Fruit fly (Drosophila melanogaster) whole organism, embryonic: ENCODE results near the gene Calr.

Source experiments
- Asciz ChIP-seq: fragments of 200-800 bp; sonication (Bioruptor generic); optimal IDR thresholded peaks from 2 replicates; lab custom pipeline; 2017; ENCODE audit warnings: missing biosample characterization, mild to moderate bottlenecking, missing genetic modification characterization, missing genetic modification reagents
- B-H1 ChIP-seq: fragments of 200-800 bp; sonication (Bioruptor generic); IDR thresholded peaks from 3 replicates; pipeline ENCODE4 v1.3.6; 2022; ENCODE audit warnings: missing biosample characterization, missing genetic modification characterization
- Bteb2 ChIP-seq: fragments of 200-800 bp; sonication (Bioruptor generic); optimal IDR thresholded peaks from 2 replicates; lab custom pipeline; 2016; ENCODE audit warnings: missing biosample characterization, missing genetic modification characterization
- CG1024 ChIP-seq: fragments of 200-800 bp; sonication (Bioruptor generic); IDR thresholded peaks from 2 replicates; pipeline ENCODE4 v1.3.6; 2022; ENCODE audit warnings: missing biosample characterization, missing genetic modification characterization
- CG10267 ChIP-seq: fragments of 200-800 bp; sonication (Bioruptor generic); optimal IDR thresholded peaks from 2 replicates; lab custom pipeline; 2018; ENCODE audit warnings: missing biosample characterization, mild to moderate bottlenecking, missing genetic modification characterization, moderate library complexity
- CG11093 ChIP-seq: fragments of 200-800 bp; sonication (Bioruptor generic); IDR thresholded peaks from 3 replicates; pipeline ENCODE4 v1.3.6; 2022; ENCODE audit warnings: missing biosample characterization, missing genetic modification characterization
- CG12104 ChIP-seq: fragments of 200-800 bp; sonication (Bioruptor generic); optimal IDR thresholded peaks from 3 replicates; lab custom pipeline; 2016; ENCODE audit warnings: missing biosample characterization, missing genetic modification characterization
- CG14667 ChIP-seq: fragments of 200-800 bp; sonication (Bioruptor generic); IDR thresholded peaks from 2 replicates; pipeline ENCODE4 v1.3.6; 2022; ENCODE audit warnings: missing biosample characterization, missing genetic modification characterization
- CG15601 ChIP-seq: fragments of 200-800 bp; sonication (Bioruptor generic); optimal IDR thresholded peaks from 3 replicates; lab custom pipeline; 2019; ENCODE audit warnings: missing biosample characterization, mild to moderate bottlenecking, missing genetic modification characterization, moderate library complexity
- CG17186 ChIP-seq: fragments of 200-800 bp; sonication (Bioruptor generic); optimal IDR thresholded peaks from 3 replicates; lab custom pipeline; 2017; ENCODE audit warnings: missing biosample characterization, missing genetic modification reagents, missing genetic modification characterization
- CG17359 ChIP-seq: fragments of 200-800 bp; sonication (Bioruptor generic); optimal IDR thresholded peaks from 3 replicates; lab custom pipeline; 2018; ENCODE audit warnings: missing biosample characterization, mild to moderate bottlenecking, missing genetic modification characterization, moderate library complexity
- CG30020 ChIP-seq: fragments of 200-800 bp; optimal IDR thresholded peaks from 2 replicates; lab custom pipeline; 2019; ENCODE audit warnings: missing biosample characterization, mild to moderate bottlenecking, missing genetic modification characterization, moderate library complexity
- CG4282 ChIP-seq: fragments of 200-800 bp; sonication (Bioruptor generic); optimal IDR thresholded peaks from 2 replicates; lab custom pipeline; 2016; ENCODE audit warnings: missing biosample characterization, missing genetic modification characterization
- CG4424 ChIP-seq: fragments of 200-800 bp; sonication (Bioruptor generic); optimal IDR thresholded peaks from 3 replicates; lab custom pipeline; 2016; ENCODE audit warnings: missing biosample characterization, missing genetic modification characterization
- CG6175 ChIP-seq: fragments of 200-800 bp; sonication (Bioruptor generic); IDR thresholded peaks from 3 replicates; pipeline ENCODE4 v1.3.6; 2022; ENCODE audit warnings: missing biosample characterization, missing genetic modification characterization
- CG8924 ChIP-seq: fragments of 200-800 bp; optimal IDR thresholded peaks from 3 replicates; lab custom pipeline; 2019; ENCODE audit warnings: missing biosample characterization, mild to moderate bottlenecking, missing genetic modification characterization, moderate library complexity
- CG9727 ChIP-seq: fragments of 200-800 bp; sonication (Bioruptor generic); optimal IDR thresholded peaks from 3 replicates; lab custom pipeline; 2017; ENCODE audit warnings: missing biosample characterization, mild to moderate bottlenecking, missing genetic modification characterization
- CG9797 ChIP-seq: fragments of 200-800 bp; sonication (Bioruptor generic); optimal IDR thresholded peaks from 3 replicates; lab custom pipeline; 2018; ENCODE audit warnings: missing biosample characterization, mild to moderate bottlenecking, missing genetic modification characterization
- Camta ChIP-seq: fragments of 200-800 bp; sonication (Bioruptor generic); optimal IDR thresholded peaks from 2 replicates; lab custom pipeline; 2016; ENCODE audit warnings: missing biosample characterization, missing genetic modification characterization
- CrebB ChIP-seq: fragments of 200-800 bp; sonication (Bioruptor generic); optimal IDR thresholded peaks from 3 replicates; lab custom pipeline; 2018; ENCODE audit warnings: missing biosample characterization, mild to moderate bottlenecking, missing genetic modification characterization
- Dip2 ChIP-seq: fragments of 200-800 bp; sonication (Bioruptor generic); IDR thresholded peaks from 2 replicates; pipeline ENCODE4 v1.3.6; 2022; ENCODE audit warnings: missing biosample characterization, missing genetic modification characterization
- Dll ChIP-seq: fragments of 200-800 bp; sonication (Bioruptor generic); IDR thresholded peaks from 4 replicates; pipeline ENCODE4 v1.3.6; 2022; ENCODE audit warnings: missing biosample characterization, missing genetic modification characterization; ENCODE audit not compliant: partially characterized antibody
- E2f2 ChIP-seq: fragments of 200-800 bp; sonication (Bioruptor generic); IDR thresholded peaks from 2 replicates; pipeline ENCODE4 v1.3.6; 2022; ENCODE audit warnings: missing biosample characterization, missing genetic modification characterization
- Fer2 ChIP-seq: fragments of 200-800 bp; sonication (Bioruptor generic); optimal IDR thresholded peaks from 2 replicates; lab custom pipeline; 2018; ENCODE audit warnings: missing biosample characterization, mild to moderate bottlenecking, missing genetic modification characterization, moderate library complexity
- Kr ChIP-seq: fragments of 200-800 bp; sonication (Bioruptor generic); optimal IDR thresholded peaks from 2 replicates; lab custom pipeline; 2017; ENCODE audit warnings: missing biosample characterization, mild to moderate bottlenecking, missing genetic modification characterization
- Med ChIP-seq: fragments of 200-800 bp; sonication (Bioruptor generic); peaks from one replicate; lab custom pipeline; 2016; ENCODE audit warnings: missing biosample characterization, missing genetic modification characterization, mild to moderate bottlenecking, inconsistent platforms, moderate library complexity
- NC2α ChIP-seq: fragments of 200-800 bp; sonication (Bioruptor generic); optimal IDR thresholded peaks from 2 replicates; lab custom pipeline; 2016; ENCODE audit warnings: missing biosample characterization, missing genetic modification characterization
- PHDP ChIP-seq: fragments of 200-800 bp; sonication (Bioruptor generic); optimal IDR thresholded peaks from 3 replicates; lab custom pipeline; 2018; ENCODE audit warnings: missing biosample characterization, mild to moderate bottlenecking, missing genetic modification characterization, moderate library complexity
- Rx ChIP-seq: fragments of 200-800 bp; sonication (Bioruptor generic); IDR thresholded peaks from 2 replicates; pipeline ENCODE4 v1.3.6; 2022; ENCODE audit warnings: missing biosample characterization, missing genetic modification characterization
- Sry-β ChIP-seq: fragments of 200-800 bp; sonication (Bioruptor generic); optimal IDR thresholded peaks from 2 replicates; lab custom pipeline; 2018; ENCODE audit warnings: missing biosample characterization, mild to moderate bottlenecking, missing genetic modification characterization, moderate library complexity
- TFAM ChIP-seq: fragments of 200-800 bp; sonication (Bioruptor generic); optimal IDR thresholded peaks from 2 replicates; lab custom pipeline; 2017; ENCODE audit warnings: missing biosample characterization, missing genetic modification characterization, inconsistent platforms
- Tbp ChIP-seq: fragments of >200 bp; optimal IDR thresholded peaks from 2 replicates; lab custom pipeline; 2018; ENCODE audit warnings: missing biosample characterization, missing genetic modification characterization
- ara ChIP-seq: fragments of 200-800 bp; sonication (Bioruptor generic); IDR thresholded peaks from 2 replicates; pipeline ENCODE4 v1.3.6; 2022; ENCODE audit warnings: missing biosample characterization, missing genetic modification characterization
- chif ChIP-seq, 2 experiments: fragments of 200-800 bp; sonication (Bioruptor generic); optimal IDR thresholded peaks; 3 replicates each; lab custom pipeline; 2016; ENCODE audit warnings: missing biosample characterization in 2 of 2, missing genetic modification characterization in 2 of 2
- danr ChIP-seq: fragments of 200-800 bp; sonication (Bioruptor generic); IDR thresholded peaks from 2 replicates; pipeline ENCODE4 v1.3.6; 2022; ENCODE audit warnings: missing biosample characterization, missing genetic modification characterization
- fd96Cb ChIP-seq: fragments of 200-800 bp; sonication (Bioruptor generic); optimal IDR thresholded peaks from 2 replicates; lab custom pipeline; 2018; ENCODE audit warnings: missing biosample characterization, mild to moderate bottlenecking, missing genetic modification characterization, moderate library complexity
- ftz-f1 ChIP-seq: fragments of 200-800 bp; sonication (Bioruptor generic); optimal IDR thresholded peaks from 2 replicates; lab custom pipeline; 2016; ENCODE audit warnings: missing biosample characterization, missing genetic modification characterization
- gcm2 ChIP-seq: fragments of 200-800 bp; sonication (Bioruptor generic); optimal IDR thresholded peaks from 2 replicates; lab custom pipeline; 2016; ENCODE audit warnings: missing biosample characterization, missing genetic modification characterization
- gt ChIP-seq: fragments of 200-800 bp; sonication (Bioruptor generic); IDR thresholded peaks from 2 replicates; pipeline ENCODE4 v1.3.6; 2022; ENCODE audit warnings: missing biosample characterization, missing genetic modification characterization
- hbn ChIP-seq: fragments of 200-800 bp; sonication (Bioruptor generic); IDR thresholded peaks from 2 replicates; pipeline ENCODE4 v1.3.6; 2022; ENCODE audit warnings: missing biosample characterization, missing genetic modification characterization; ENCODE audit not compliant: partially characterized antibody
- hth ChIP-seq: fragments of >200 bp; optimal IDR thresholded peaks from 2 replicates; lab custom pipeline; 2017; ENCODE audit warnings: inconsistent platforms
- ken ChIP-seq: fragments of 200-800 bp; sonication (Bioruptor generic); IDR thresholded peaks from 3 replicates; pipeline ENCODE4 v1.3.6; 2022; ENCODE audit warnings: missing biosample characterization, missing genetic modification characterization
- mam ChIP-seq: fragments of 200-800 bp; sonication (Bioruptor generic); optimal IDR thresholded peaks from 3 replicates; lab custom pipeline; 2016; ENCODE audit warnings: missing biosample characterization, missing genetic modification characterization
- nerfin-2 ChIP-seq: fragments of 200-800 bp; sonication (Bioruptor generic); IDR thresholded peaks from 2 replicates; pipeline ENCODE4 v1.3.6; 2022; ENCODE audit warnings: missing biosample characterization, missing genetic modification characterization; ENCODE audit not compliant: partially characterized antibody
- pnt ChIP-seq: fragments of 200-800 bp; sonication (Bioruptor generic); optimal IDR thresholded peaks from 3 replicates; lab custom pipeline; 2016; ENCODE audit warnings: missing biosample characterization, missing genetic modification characterization
- pros ChIP-seq: fragments of 200-800 bp; sonication (Bioruptor generic); optimal IDR thresholded peaks from 3 replicates; lab custom pipeline; 2019; ENCODE audit warnings: missing biosample characterization, mild to moderate bottlenecking, missing genetic modification characterization, moderate library complexity
- sqz ChIP-seq: fragments of 200-800 bp; sonication (Bioruptor generic); optimal IDR thresholded peaks from 3 replicates; lab custom pipeline; 2018; ENCODE audit warnings: missing biosample characterization, mild to moderate bottlenecking, missing genetic modification characterization
- tin ChIP-seq: fragments of 200-800 bp; sonication (Bioruptor generic); optimal IDR thresholded peaks from 3 replicates; lab custom pipeline; 2016; ENCODE audit warnings: missing biosample characterization, missing genetic modification characterization
- tio ChIP-seq: fragments of 200-800 bp; sonication (Bioruptor generic); optimal IDR thresholded peaks from 2 replicates; lab custom pipeline; 2017; ENCODE audit warnings: missing biosample characterization, missing genetic modification characterization, inconsistent platforms
- wdn ChIP-seq: fragments of 200-800 bp; sonication (Bioruptor generic); IDR thresholded peaks from 2 replicates; pipeline ENCODE4 v1.3.6; 2022; ENCODE audit warnings: missing biosample characterization, missing genetic modification characterization
- zen ChIP-seq: fragments of 200-800 bp; sonication (Bioruptor generic); optimal IDR thresholded peaks from 3 replicates; lab custom pipeline; 2018; ENCODE audit warnings: missing biosample characterization, mild to moderate bottlenecking, missing genetic modification characterization, moderate library complexity
- zfh1 ChIP-seq: fragments of 200-800 bp; sonication (Bioruptor generic); IDR thresholded peaks from 3 replicates; pipeline ENCODE4 v1.3.6; 2022; ENCODE audit warnings: missing biosample characterization, missing genetic modification characterization

Gene Calr

DNA sequence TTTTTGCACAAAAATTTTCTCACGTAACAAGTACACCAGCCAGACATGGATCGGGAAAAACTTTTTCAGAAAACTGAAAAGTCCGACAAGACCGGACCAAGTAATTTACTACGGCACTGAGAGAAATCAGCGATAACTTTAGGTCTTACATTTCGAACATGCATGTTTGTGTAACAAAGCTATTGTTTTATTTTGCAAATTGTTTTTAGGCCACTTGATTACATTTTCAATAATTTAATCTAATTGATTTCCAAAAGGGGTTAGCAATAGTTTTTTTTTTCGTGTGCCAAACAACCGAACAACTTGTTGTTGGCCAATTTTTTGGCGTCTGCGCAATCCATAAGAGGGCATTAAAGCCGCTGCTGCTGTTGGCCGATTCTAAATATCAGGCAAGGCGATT lies 17.5 kb downstream of the Calr start (continued):
- TF ChIP-seq CG9727 (GFP tag; lab: Kevin White, UChicago) = peak; percentile 55
- peak; percentile 62 for TF ChIP-seq CG4424 (GFP tag; lab: Kevin White, UChicago)
- peak; percentile 52; the same call in 2 of the 3 replicates for TF ChIP-seq B-H1 (GFP tag; lab: Robert Waterston, UW)
- no peak for TF ChIP-seq CG14667
- no peak for TF ChIP-seq CrebB (tag; lab: Kevin White, UChicago)
- peak; percentile 40 for TF ChIP-seq Bteb2 (GFP tag; lab: Kevin White, UChicago)
- no peak for TF ChIP-seq Kr
- no peak for TF ChIP-seq CG9797 (GFP tag; lab: Kevin White, UChicago)
- no peak for TF ChIP-seq TFAM (GFP tag; lab: Kevin White, UChicago)
- no peak for TF ChIP-seq hbn (GFP tag; lab: Robert Waterston, UW)
- TF ChIP-seq PHDP (tag; lab: Kevin White, UChicago) = peak; percentile 71
- TF ChIP-seq ara (GFP tag; lab: Robert Waterston, UW) = no peak
- peak; percentile 96 for TF ChIP-seq Med (GFP tag; lab: Kevin White, UChicago)
- peak; percentile 62 for TF ChIP-seq Camta (GFP tag; lab: Kevin White, UChicago)
- TF ChIP-seq CG17359 (tag; lab: Kevin White, UChicago) = peak; percentile 71
- TF ChIP-seq Rx = no peak; the same call in 1 of the 2 replicates
- no peak for TF ChIP-seq nerfin-2 (GFP tag; lab: Robert Waterston, UW)
- no peak for TF ChIP-seq CG17186 (GFP tag; lab: Kevin White, UChicago)
- TF ChIP-seq ftz-f1 (GFP tag; lab: Kevin White, UChicago) = no peak
- no peak for TF ChIP-seq gt (GFP tag; lab: Robert Waterston, UW)
- no peak for TF ChIP-seq CG11093 (GFP tag; lab: Robert Waterston, UW)
- peak; percentile 15 for TF ChIP-seq CG8924
- TF ChIP-seq CG1024 (GFP tag; lab: Robert Waterston, UW) = peak; percentile 65
- TF ChIP-seq E2f2 (GFP tag; lab: Robert Waterston, UW) = 0 out of 2 replicates have a peak, but pooled peaks have one; percentile 14
- TF ChIP-seq gcm2 (GFP tag; lab: Kevin White, UChicago) = no peak
- TF ChIP-seq wdn = no peak
- TF ChIP-seq zen (tag; lab: Kevin White, UChicago) = no peak
- no peak for TF ChIP-seq hth (lab: Kevin White, UChicago)
- no peak for TF ChIP-seq Sry-β (GFP tag; lab: Kevin White, UChicago)
- TF ChIP-seq chif (GFP tag; optimal IDR thresholded peaks at IDR 0.05; lab: Kevin White, UChicago) = peak in 1 of 2 experiments; percentile 38
- TF ChIP-seq tio (GFP tag; lab: Kevin White, UChicago) = peak; percentile 44
- no peak for TF ChIP-seq danr
- peak; percentile 80 for TF ChIP-seq zfh1 (GFP tag; lab: Robert Waterston, UW)
- TF ChIP-seq Fer2 (tag; lab: Kevin White, UChicago) = no peak
- TF ChIP-seq CG12104 (GFP tag; lab: Kevin White, UChicago) = no peak
- no peak for TF ChIP-seq CG6175 (GFP tag; lab: Robert Waterston, UW)
- 0 out of 3 replicates have a peak, but pooled peaks have one; percentile 5 for TF ChIP-seq ken (GFP tag; lab: Robert Waterston, UW)
- TF ChIP-seq pnt (GFP tag; lab: Kevin White, UChicago) = peak; percentile 31
- TF ChIP-seq CG10267 (tag; lab: Kevin White, UChicago) = peak; percentile 41
- TF ChIP-seq fd96Cb (tag; lab: Kevin White, UChicago) = peak; percentile 66
- TF ChIP-seq Dll (GFP tag; lab: Robert Waterston, UW) = no peak
- no peak for TF ChIP-seq CG30020 (tag; lab: Kevin White, UChicago)
- no peak for TF ChIP-seq pros (GFP tag; lab: Kevin White, UChicago)
- TF ChIP-seq mam (GFP tag; lab: Kevin White, UChicago) = peak; percentile 67
- TF ChIP-seq tin (GFP tag; lab: Kevin White, UChicago) = peak; percentile 44
- TF ChIP-seq CG15601 (tag; lab: Kevin White, UChicago) = no peak
- no peak for TF ChIP-seq NC2α
- TF ChIP-seq Dip2 (GFP tag; lab: Robert Waterston, UW) = no peak
- TF ChIP-seq CG4282 (GFP tag; lab: Kevin White, UChicago) = no peak
- no peak for TF ChIP-seq Tbp (GFP tag; lab: Kevin White, UChicago)
- no peak for TF ChIP-seq sqz (GFP tag; lab: Kevin White, UChicago)
- TF ChIP-seq Asciz (GFP tag; lab: Kevin White, UChicago) = peak; percentile 52
